Fruit fly (Drosophila melanogaster): ENCODE results near the gene w.

DNA sequence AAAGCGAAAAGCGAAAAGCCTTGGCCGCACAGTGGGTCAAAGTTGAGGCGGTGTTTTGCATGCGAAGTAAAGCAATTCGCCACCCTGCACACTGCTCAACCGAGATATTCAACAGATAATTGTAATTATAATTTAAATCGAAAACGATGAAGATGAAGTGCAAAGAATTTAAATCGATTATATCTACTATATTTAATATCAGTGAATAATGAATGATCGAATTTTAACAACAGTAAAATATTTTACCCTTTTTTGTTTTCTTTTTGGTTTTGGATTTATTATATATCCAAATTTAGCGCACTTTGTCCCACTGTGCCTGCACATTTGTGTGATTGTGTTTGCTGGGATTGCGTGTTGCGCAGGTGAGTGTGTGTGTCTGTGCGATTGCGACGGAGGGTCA, 9.0 kb downstream of the w start:
- TF ChIP-seq CG8478 (optimal IDR thresholded peaks at IDR 0.05) (no peak), usp (GFP tag; optimal IDR thresholded peaks at IDR 0.05) (no peak), pan (optimal IDR thresholded peaks at IDR 0.05) (no peak), psq (optimal IDR thresholded peaks at IDR 0.05) (no peak)
